Worm (Caenorhabditis elegans) whole organism, L2 larva: ENCODE data around the gene R166.3.

Source experiments
- C34F6.9 ChIP-seq: fragments of 150-350 bp; optimal IDR thresholded peaks from 2 replicates; lab custom pipeline; 2014; ENCODE audit warnings: missing biosample characterization, missing genetic modification characterization
- F13H6.1 ChIP-seq: sonication (generic microtip); optimal IDR thresholded peaks from 2 replicates; lab custom pipeline; 2016; ENCODE audit warnings: missing genetic modification characterization, missing compliant biosample characterization
- R02D3.7 ChIP-seq: fragments of 150-350 bp; optimal IDR thresholded peaks from 2 replicates; lab custom pipeline; 2014; ENCODE audit warnings: missing biosample characterization, missing genetic modification characterization
- Y55F3AM.14 ChIP-seq: fragments of 200-800 bp; sonication (Bioruptor generic); optimal IDR thresholded peaks from 2 replicates; lab custom pipeline; 2018; ENCODE audit warnings: mild to moderate bottlenecking, missing genetic modification characterization, missing compliant biosample characterization
- ZK546.5 ChIP-seq: sonication (generic microtip); optimal IDR thresholded peaks from 2 replicates; lab custom pipeline; 2017; ENCODE audit warnings: missing biosample characterization, missing genetic modification characterization
- alr-1 ChIP-seq: fragments of 150-350 bp; optimal IDR thresholded peaks from 2 replicates; lab custom pipeline; 2014; ENCODE audit warnings: missing biosample characterization, missing genetic modification characterization
- aly-2 ChIP-seq: fragments of 150-350 bp; optimal IDR thresholded peaks from 2 replicates; lab custom pipeline; 2014; ENCODE audit warnings: missing biosample characterization, missing genetic modification characterization
- ama-1 ChIP-seq: fragments of 150-350 bp; optimal IDR thresholded peaks from 2 replicates; lab custom pipeline; 2018; ENCODE audit warnings: inconsistent platforms
- blmp-1 ChIP-seq: sonication (generic microtip); optimal IDR thresholded peaks from 2 replicates; lab custom pipeline; 2017; ENCODE audit warnings: missing genetic modification characterization, mild to moderate bottlenecking, missing compliant biosample characterization, antibody characterized with exemption, moderate library complexity; ENCODE audit not compliant: insufficient read depth
- ceh-16 ChIP-seq: fragments of 150-350 bp; optimal IDR thresholded peaks from 2 replicates; lab custom pipeline; 2014; ENCODE audit warnings: missing biosample characterization, missing genetic modification characterization
- crh-2 ChIP-seq: sonication (generic microtip); optimal IDR thresholded peaks from 2 replicates; lab custom pipeline; 2017; ENCODE audit warnings: missing biosample characterization, missing genetic modification characterization
- dmd-4 ChIP-seq: sonication (generic microtip); optimal IDR thresholded peaks from 2 replicates; lab custom pipeline; 2017; ENCODE audit warnings: missing biosample characterization, missing genetic modification characterization
- egl-27 ChIP-seq: sonication (generic microtip); optimal IDR thresholded peaks from 3 replicates; lab custom pipeline; 2017; ENCODE audit warnings: missing biosample characterization, missing genetic modification reagents, missing genetic modification characterization
- elt-1 ChIP-seq: fragments of 150-350 bp; optimal IDR thresholded peaks from 2 replicates; lab custom pipeline; 2014; ENCODE audit warnings: missing biosample characterization, missing genetic modification characterization
- elt-3 ChIP-seq: sonication (generic microtip); optimal IDR thresholded peaks from 2 replicates; lab custom pipeline; 2017; ENCODE audit warnings: missing biosample characterization, missing genetic modification characterization
- fos-1 ChIP-seq: fragments of 150-350 bp; optimal IDR thresholded peaks from 2 replicates; lab custom pipeline; 2014; ENCODE audit warnings: missing biosample characterization, missing genetic modification characterization
- gmeb-1 ChIP-seq: fragments of 150-350 bp; optimal IDR thresholded peaks from 2 replicates; lab custom pipeline; 2014; ENCODE audit warnings: missing biosample characterization, missing genetic modification characterization
- lin-11 ChIP-seq: fragments of 150-350 bp; sonication (generic microtip); optimal IDR thresholded peaks from 2 replicates; lab custom pipeline; 2014; ENCODE audit warnings: missing biosample characterization, missing genetic modification characterization, inconsistent platforms, mixed read lengths
- lin-39 ChIP-seq: fragments of 150-350 bp; optimal IDR thresholded peaks from 2 replicates; lab custom pipeline; 2014; ENCODE audit warnings: missing biosample characterization, missing genetic modification reagents, missing genetic modification characterization
- lsy-2 ChIP-seq, 2 experiments: fragments of 150-350 bp in 1 of 2; sonication (generic microtip) in 1 of 2; optimal IDR thresholded peaks; 2 replicates each; lab custom pipeline; 2014 to 2017; ENCODE audit warnings: missing biosample characterization in 2 of 2, missing genetic modification characterization in 2 of 2
- mab-5 ChIP-seq: fragments of 150-350 bp; optimal IDR thresholded peaks from 2 replicates; lab custom pipeline; 2014; ENCODE audit warnings: missing biosample characterization, missing genetic modification characterization
- mdl-1 ChIP-seq, 2 experiments: fragments of 150-350 bp in 1 of 2; sonication (generic microtip) in 1 of 2; optimal IDR thresholded peaks; 2 replicates each; lab custom pipeline; 2017; ENCODE audit warnings: missing biosample characterization in 2 of 2, missing genetic modification characterization in 2 of 2
- nhr-10 ChIP-seq: sonication (generic microtip); optimal IDR thresholded peaks from 2 replicates; lab custom pipeline; 2017; ENCODE audit warnings: missing biosample characterization, missing genetic modification characterization
- nhr-11 ChIP-seq: fragments of 150-350 bp; optimal IDR thresholded peaks from 2 replicates; lab custom pipeline; 2014; ENCODE audit warnings: missing biosample characterization, missing genetic modification characterization
- nhr-12 ChIP-seq: fragments of 150-350 bp; optimal IDR thresholded peaks from 2 replicates; lab custom pipeline; 2014; ENCODE audit warnings: missing biosample characterization, missing genetic modification characterization
- nhr-129 ChIP-seq: fragments of 150-350 bp; optimal IDR thresholded peaks from 2 replicates; lab custom pipeline; 2014; ENCODE audit warnings: missing biosample characterization, missing genetic modification characterization
- nhr-23 ChIP-seq: fragments of 150-350 bp; optimal IDR thresholded peaks from 2 replicates; lab custom pipeline; 2014; ENCODE audit warnings: missing biosample characterization, missing genetic modification reagents, missing genetic modification characterization
- nhr-25 ChIP-seq: fragments of 150-350 bp; sonication (generic microtip); optimal IDR thresholded peaks from 3 replicates; lab custom pipeline; 2014; ENCODE audit warnings: missing biosample characterization, missing genetic modification characterization
- nhr-6 ChIP-seq: fragments of 150-350 bp; optimal IDR thresholded peaks from 2 replicates; lab custom pipeline; 2014; ENCODE audit warnings: missing biosample characterization, missing genetic modification characterization
- nhr-77 ChIP-seq: fragments of 150-350 bp; optimal IDR thresholded peaks from 2 replicates; lab custom pipeline; 2014; ENCODE audit warnings: missing biosample characterization, missing genetic modification characterization
- peb-1 ChIP-seq: fragments of 150-350 bp; optimal IDR thresholded peaks from 2 replicates; lab custom pipeline; 2014; ENCODE audit warnings: missing biosample characterization, missing genetic modification characterization
- sem-4 ChIP-seq: fragments of 150-350 bp; optimal IDR thresholded peaks from 2 replicates; lab custom pipeline; 2014; ENCODE audit warnings: missing biosample characterization, missing genetic modification reagents, missing genetic modification characterization
- skn-1 ChIP-seq: sonication (generic microtip); optimal IDR thresholded peaks from 2 replicates; lab custom pipeline; 2017; ENCODE audit warnings: missing biosample characterization, missing genetic modification characterization
- sma-3 ChIP-seq: sonication (generic microtip); optimal IDR thresholded peaks from 2 replicates; lab custom pipeline; 2016; ENCODE audit warnings: missing genetic modification reagents, missing genetic modification characterization, missing compliant biosample characterization
- sma-9 ChIP-seq, 2 experiments: fragments of 150-350 bp in 1 of 2; sonication (generic microtip) in 1 of 2; optimal IDR thresholded peaks; 2 replicates each; lab custom pipeline; 2014 to 2016; ENCODE audit warnings: missing genetic modification characterization in 2 of 2, mild to moderate bottlenecking in 1 of 2, missing biosample characterization in 1 of 2, missing compliant biosample characterization in 1 of 2, missing genetic modification reagents in 1 of 2, moderate library complexity in 1 of 2
- snpc-4 ChIP-seq: fragments of 150-350 bp; optimal IDR thresholded peaks from 2 replicates; lab custom pipeline; 2014; ENCODE audit warnings: missing biosample characterization, missing genetic modification characterization
- unc-39 ChIP-seq: fragments of 150-350 bp; optimal IDR thresholded peaks from 2 replicates; lab custom pipeline; 2014; ENCODE audit warnings: missing biosample characterization, missing genetic modification characterization
- unc-55 ChIP-seq: fragments of 150-350 bp; sonication (generic microtip); optimal IDR thresholded peaks from 3 replicates; lab custom pipeline; 2014; ENCODE audit warnings: missing biosample characterization, missing genetic modification reagents, missing genetic modification characterization
- unc-62 ChIP-seq: fragments of 150-350 bp; optimal IDR thresholded peaks from 2 replicates; lab custom pipeline; 2014; ENCODE audit warnings: missing biosample characterization, missing genetic modification reagents, missing genetic modification characterization
- zag-1 ChIP-seq: fragments of 150-350 bp; optimal IDR thresholded peaks from 2 replicates; lab custom pipeline; 2014; ENCODE audit warnings: missing biosample characterization, missing genetic modification characterization
- ztf-1 ChIP-seq: fragments of 200-800 bp; sonication (Bioruptor generic); conservative IDR thresholded peaks from 2 replicates; pipeline ENCODE4 v1.3.6; 2022; ENCODE audit warnings: missing genetic modification characterization, missing compliant biosample characterization
- ztf-11 ChIP-seq: sonication (generic microtip); optimal IDR thresholded peaks from 2 replicates; lab custom pipeline; 2017; ENCODE audit warnings: missing biosample characterization, missing genetic modification characterization
- ztf-4 ChIP-seq: fragments of 150-350 bp; optimal IDR thresholded peaks from 2 replicates; lab custom pipeline; 2014; ENCODE audit warnings: missing biosample characterization, missing genetic modification characterization

R166.3 gene

DNA sequence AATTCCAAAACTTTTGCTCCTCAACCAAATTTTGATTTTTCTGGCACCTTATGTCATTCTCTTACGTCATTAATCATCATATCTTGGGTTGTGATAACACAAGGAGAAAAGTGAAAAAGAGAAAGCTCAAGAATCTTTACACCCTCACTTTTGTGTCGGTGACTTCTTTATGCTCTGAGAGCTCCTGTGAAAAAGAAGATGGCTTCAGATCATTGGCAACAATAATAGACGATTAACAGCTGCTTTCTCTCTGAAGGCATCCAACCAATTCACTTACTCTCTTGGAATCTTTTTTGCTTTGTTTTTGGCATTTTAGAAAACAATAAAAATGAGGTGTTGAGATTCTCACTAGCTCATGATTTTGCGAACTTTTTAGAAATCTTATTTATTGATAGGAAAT, 30.4 kb upstream of the R166.3 start:
- TF ChIP-seq Y55F3AM.14 (GFP tag; lab: Kevin White, UChicago): no peak
- no peak for TF ChIP-seq nhr-12 (tag; lab: Kevin White, UChicago)
- TF ChIP-seq skn-1: no peak
- peak in 1 of 2 experiments; percentile 19 for TF ChIP-seq lsy-2 (tag; optimal IDR thresholded peaks at IDR 0.05; lab: Kevin White, UChicago)
- no peak for TF ChIP-seq crh-2 (tag; lab: Kevin White, UChicago)
- no peak for TF ChIP-seq ztf-1 (GFP tag; lab: Robert Waterston, UW)
- TF ChIP-seq fos-1 (tag; lab: Kevin White, UChicago): no peak
- no peak for TF ChIP-seq gmeb-1 (tag; lab: Kevin White, UChicago)
- TF ChIP-seq ceh-16: no peak
- no peak for TF ChIP-seq F13H6.1 (tag; lab: Kevin White, UChicago)
- no peak for TF ChIP-seq alr-1
- peak; percentile 55 for TF ChIP-seq sma-9 (GFP tag; optimal IDR thresholded peaks at IDR 0.05; lab: Kevin White, UChicago)
- TF ChIP-seq sma-9 (tag; optimal IDR thresholded peaks at IDR 0.05; lab: Kevin White, UChicago): no peak

DNA sequence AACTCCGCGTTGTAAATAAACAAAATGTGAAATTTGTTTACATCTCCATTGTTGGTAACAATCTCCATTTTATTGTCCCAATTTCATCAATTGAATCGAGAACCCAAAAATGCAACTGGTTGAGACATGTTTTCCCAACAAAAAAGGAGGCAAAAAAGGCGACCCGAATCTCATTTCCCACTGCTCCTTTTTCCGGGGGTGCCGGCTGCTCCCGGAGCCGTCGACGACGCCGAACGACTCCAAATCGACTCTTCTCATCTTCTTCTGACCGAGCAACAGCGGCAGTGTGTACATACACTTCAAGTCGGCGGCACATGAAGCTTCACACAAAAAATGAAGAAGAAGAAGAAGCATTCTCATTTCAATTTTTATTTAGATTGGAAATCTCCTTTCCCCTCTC, 27.3 kb upstream of the R166.3 start:
- TF ChIP-seq ama-1 (lab: Kevin White, UChicago) (no peak), nhr-25 (tag; lab: Kevin White, UChicago) (no peak), fos-1 (tag; lab: Kevin White, UChicago) (no peak), ztf-4 (tag; lab: Kevin White, UChicago) (no peak), unc-55 (GFP tag; lab: Kevin White, UChicago) (no peak), sem-4 (tag; lab: Kevin White, UChicago) (no peak), mab-5 (tag; lab: Kevin White, UChicago) (no peak), nhr-77 (tag; lab: Kevin White, UChicago) (no peak), blmp-1 (tag; lab: Kevin White, UChicago) (no peak)

DNA sequence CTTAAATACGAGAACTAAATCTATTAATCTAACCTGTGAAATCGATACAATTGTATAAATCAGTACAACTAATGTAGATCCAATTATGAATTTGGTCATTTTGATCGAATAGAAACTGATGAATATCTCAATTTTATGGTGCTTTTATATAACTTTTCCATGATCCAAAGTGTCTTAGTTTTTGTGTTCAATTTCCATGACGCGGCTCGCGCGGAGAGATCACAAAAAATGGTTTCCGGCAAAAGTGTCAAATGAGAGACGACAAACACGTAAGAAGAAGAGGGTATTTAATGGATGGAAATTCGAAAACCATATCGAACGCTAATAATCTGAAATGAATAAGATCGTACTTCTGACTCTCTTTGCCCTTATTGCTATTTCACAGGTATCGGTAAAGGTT, 25.4 kb upstream of the R166.3 start, which contains the start of the genes C06A1.6 and C06A1.7:
Gene C06A1.6 (minus strand): TSS at position 101 of the 400 bp plus-strand sequence.
Gene C06A1.7 (plus strand): TSS at position 314 of the 400 bp plus-strand sequence.
- TF ChIP-seq aly-2 (tag; lab: Kevin White, UChicago) (no peak), ztf-11 (no peak)

DNA sequence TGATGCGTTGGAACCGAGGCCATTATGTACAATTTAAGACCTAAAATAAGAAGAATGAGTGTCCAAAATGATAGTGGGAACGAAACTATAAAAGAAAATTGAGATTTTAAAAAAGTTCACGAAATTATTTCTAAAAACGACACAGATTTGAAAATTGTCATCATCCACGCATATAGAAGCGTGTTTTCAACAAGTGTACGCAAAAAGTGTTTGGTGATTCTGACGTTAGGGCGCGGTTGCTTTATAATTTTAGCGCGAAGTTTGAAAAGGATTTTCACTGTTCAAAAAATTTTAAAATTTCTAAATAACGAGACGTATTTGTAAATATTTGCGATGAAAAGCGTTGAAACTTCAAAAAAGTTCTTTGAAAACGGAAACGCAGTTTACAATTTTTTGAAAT, 24.2 kb upstream of the R166.3 start, which contains the start of gene cdc-48.1:
Gene cdc-48.1 (minus strand): TSS at position 40 of the 400 bp plus-strand sequence.
- TF ChIP-seq dmd-4: peak; percentile 78
- no peak for TF ChIP-seq elt-3 (tag; lab: Kevin White, UChicago)
- TF ChIP-seq egl-27: peak; percentile 100
- TF ChIP-seq nhr-129 (tag; lab: Kevin White, UChicago): peak; percentile 99
- peak; percentile 100 for TF ChIP-seq ceh-16
- peak; percentile 93 for TF ChIP-seq ZK546.5
- peak; percentile 100 for TF ChIP-seq sem-4 (tag; lab: Kevin White, UChicago)
- peak; percentile 100 for TF ChIP-seq F13H6.1 (tag; lab: Kevin White, UChicago)
- TF ChIP-seq nhr-12 (tag; lab: Kevin White, UChicago): peak; percentile 84
- peak; percentile 95 for TF ChIP-seq nhr-10 (tag; lab: Kevin White, UChicago)
- TF ChIP-seq nhr-6 (tag; lab: Kevin White, UChicago): peak; percentile 100
- TF ChIP-seq gmeb-1 (tag; lab: Kevin White, UChicago): peak; percentile 100
- peak; percentile 100 for TF ChIP-seq crh-2 (tag; lab: Kevin White, UChicago)
- TF ChIP-seq C34F6.9 (tag; lab: Kevin White, UChicago): peak; percentile 100
- peak; percentile 100 for TF ChIP-seq fos-1 (tag; lab: Kevin White, UChicago)
- TF ChIP-seq zag-1 (tag; lab: Kevin White, UChicago): peak; percentile 100
- peak; percentile 97 for TF ChIP-seq ama-1 (lab: Kevin White, UChicago)
- peak; percentile 100 for TF ChIP-seq skn-1
- peak; percentile 95 for TF ChIP-seq snpc-4 (tag; lab: Kevin White, UChicago)
- TF ChIP-seq unc-39: peak; percentile 57
- TF ChIP-seq aly-2 (tag; lab: Kevin White, UChicago): peak; percentile 81
- peak; percentile 99; the same call in 1 of the 2 replicates for TF ChIP-seq ztf-1 (GFP tag; lab: Robert Waterston, UW)
- peak; percentile 99 for TF ChIP-seq Y55F3AM.14 (GFP tag; lab: Kevin White, UChicago)
- TF ChIP-seq alr-1: no peak
- TF ChIP-seq ztf-11: peak; percentile 87
- peak; percentile 55 for TF ChIP-seq peb-1 (tag; lab: Kevin White, UChicago)
- peak; percentile 100 for TF ChIP-seq nhr-25 (tag; lab: Kevin White, UChicago)
- TF ChIP-seq nhr-77 (tag; lab: Kevin White, UChicago): peak; percentile 99
- peak; percentile 100 for TF ChIP-seq unc-55 (GFP tag; lab: Kevin White, UChicago)
- peak; percentile 98 for TF ChIP-seq unc-62 (GFP tag; lab: Kevin White, UChicago)
- TF ChIP-seq blmp-1 (tag; lab: Kevin White, UChicago): peak; percentile 97
- TF ChIP-seq ztf-4 (tag; lab: Kevin White, UChicago): peak; percentile 100
- TF ChIP-seq nhr-11 (tag; lab: Kevin White, UChicago): peak; percentile 98
- peak; percentile 100 for TF ChIP-seq sma-3 (GFP tag; lab: Kevin White, UChicago)
- TF ChIP-seq sma-9 (GFP tag; optimal IDR thresholded peaks at IDR 0.05; lab: Kevin White, UChicago): peak; percentile 100
- TF ChIP-seq sma-9 (tag; optimal IDR thresholded peaks at IDR 0.05; lab: Kevin White, UChicago): peak; percentile 49
- peak; percentile 99 for TF ChIP-seq lin-39 (tag; lab: Kevin White, UChicago)
- TF ChIP-seq mdl-1 (tag; optimal IDR thresholded peaks at IDR 0.05; lab: Kevin White, UChicago): peak; percentile 39 to 97
- TF ChIP-seq lsy-2 (tag; optimal IDR thresholded peaks at IDR 0.05; lab: Kevin White, UChicago): peak; percentile 98 to 99
- peak; percentile 47 for TF ChIP-seq elt-1 (tag; lab: Kevin White, UChicago)
- TF ChIP-seq nhr-23 (tag; lab: Kevin White, UChicago): peak; percentile 62
- TF ChIP-seq R02D3.7 (tag; lab: Kevin White, UChicago): peak; percentile 91
- TF ChIP-seq lin-11 (tag; lab: Kevin White, UChicago): peak; percentile 98
